Fruit fly (Drosophila melanogaster) whole organism, embryonic: Measurements from ENCODE around the gene tws.

Experiments
- Asciz ChIP-seq: fragments of 200-800 bp; sonication (Bioruptor generic); optimal IDR thresholded peaks from 2 replicates; lab custom pipeline; 2017; ENCODE audit warnings: missing biosample characterization, mild to moderate bottlenecking, missing genetic modification characterization, missing genetic modification reagents
- CG10979 ChIP-seq: fragments of 200-800 bp; sonication (Bioruptor generic); optimal IDR thresholded peaks from 2 replicates; lab custom pipeline; 2018; ENCODE audit warnings: missing biosample characterization, mild to moderate bottlenecking, missing genetic modification characterization, moderate library complexity
- CG11504 ChIP-seq: fragments of 200-800 bp; sonication (Bioruptor generic); optimal IDR thresholded peaks from 3 replicates; lab custom pipeline; 2019; ENCODE audit warnings: missing biosample characterization, mild to moderate bottlenecking, missing genetic modification characterization, moderate library complexity
- CG13287 ChIP-seq: fragments of 200-800 bp; sonication (Bioruptor generic); IDR thresholded peaks from 2 replicates; pipeline ENCODE4 v1.3.6; 2022; ENCODE audit warnings: missing biosample characterization, missing genetic modification characterization; ENCODE audit not compliant: partially characterized antibody
- CG15479 ChIP-seq: fragments of 200-800 bp; sonication (Bioruptor generic); optimal IDR thresholded peaks from 3 replicates; lab custom pipeline; 2019; ENCODE audit warnings: missing biosample characterization, mild to moderate bottlenecking, missing genetic modification characterization, moderate library complexity
- CG1603 ChIP-seq: fragments of 200-800 bp; sonication (Bioruptor generic); optimal IDR thresholded peaks from 2 replicates; lab custom pipeline; 2019; ENCODE audit warnings: missing biosample characterization, mild to moderate bottlenecking, missing genetic modification characterization, moderate library complexity
- CG17328 ChIP-seq: fragments of 200-800 bp; sonication (Bioruptor generic); IDR thresholded peaks from 2 replicates; pipeline ENCODE4 v1.3.6; 2022; ENCODE audit warnings: missing biosample characterization, missing genetic modification characterization
- CG18599 ChIP-seq: fragments of 200-800 bp; sonication (Bioruptor generic); optimal IDR thresholded peaks from 3 replicates; lab custom pipeline; 2017; ENCODE audit warnings: missing biosample characterization, missing genetic modification characterization, mild to moderate bottlenecking, moderate library complexity, missing genetic modification reagents
- CG18619 ChIP-seq: fragments of 200-800 bp; sonication (Bioruptor generic); optimal IDR thresholded peaks from 3 replicates; lab custom pipeline; 2017; ENCODE audit warnings: missing biosample characterization, mild to moderate bottlenecking, missing genetic modification characterization
- CG2199 ChIP-seq: fragments of 200-800 bp; sonication (Bioruptor generic); IDR thresholded peaks from 3 replicates; pipeline ENCODE4 v1.3.6; 2022; ENCODE audit warnings: missing biosample characterization, missing genetic modification characterization
- CG34224 ChIP-seq: fragments of 200-800 bp; sonication (Bioruptor generic); IDR thresholded peaks from 3 replicates; pipeline ENCODE4 v1.3.6; 2022; ENCODE audit warnings: missing biosample characterization, missing genetic modification characterization; ENCODE audit not compliant: partially characterized antibody
- CG6272 ChIP-seq: fragments of 200-800 bp; sonication (Bioruptor generic); IDR thresholded peaks from 2 replicates; pipeline ENCODE4 v1.3.6; 2022; ENCODE audit warnings: missing biosample characterization, missing genetic modification characterization
- CG6854 ChIP-seq: fragments of 200-800 bp; sonication (Bioruptor generic); optimal IDR thresholded peaks from 3 replicates; lab custom pipeline; 2017; ENCODE audit warnings: missing biosample characterization, mild to moderate bottlenecking, missing genetic modification characterization
- CG9437 ChIP-seq: fragments of 200-800 bp; sonication (Bioruptor generic); optimal IDR thresholded peaks from 2 replicates; lab custom pipeline; 2018; ENCODE audit warnings: missing biosample characterization, mild to moderate bottlenecking, missing genetic modification characterization
- CG9609 ChIP-seq: fragments of 200-800 bp; sonication (Bioruptor generic); optimal IDR thresholded peaks from 3 replicates; lab custom pipeline; 2016; ENCODE audit warnings: missing biosample characterization, missing genetic modification characterization
- CG9932 ChIP-seq: fragments of 200-800 bp; sonication (Bioruptor generic); IDR thresholded peaks from 2 replicates; pipeline ENCODE4 v1.3.6; 2022; ENCODE audit warnings: missing biosample characterization, missing genetic modification characterization
- CTCF ChIP-seq: fragments of 200-800 bp; sonication (Bioruptor generic); optimal IDR thresholded peaks from 2 replicates; lab custom pipeline; 2017; ENCODE audit warnings: missing biosample characterization, mild to moderate bottlenecking, missing genetic modification characterization, moderate library complexity
- Dek ChIP-seq: fragments of 200-800 bp; sonication (Bioruptor generic); optimal IDR thresholded peaks from 3 replicates; lab custom pipeline; 2019; ENCODE audit warnings: missing biosample characterization, mild to moderate bottlenecking, missing genetic modification characterization, moderate library complexity
- Doc2 ChIP-seq: fragments of 200-800 bp; sonication (Bioruptor generic); IDR thresholded peaks from 2 replicates; pipeline ENCODE4 v1.3.6; 2022; ENCODE audit warnings: missing biosample characterization, missing genetic modification characterization
- ERR ChIP-seq: fragments of 200-800 bp; sonication (Bioruptor generic); optimal IDR thresholded peaks from 2 replicates; lab custom pipeline; 2016; ENCODE audit warnings: missing biosample characterization, missing genetic modification characterization
- Ets65A ChIP-seq: fragments of 200-800 bp; sonication (Bioruptor generic); peaks from one replicate; lab custom pipeline; 2016; ENCODE audit warnings: missing biosample characterization, missing genetic modification characterization
- HHEX ChIP-seq: fragments of 200-800 bp; sonication (Bioruptor generic); optimal IDR thresholded peaks from 3 replicates; lab custom pipeline; 2017; ENCODE audit warnings: missing biosample characterization, mild to moderate bottlenecking, missing genetic modification characterization, missing genetic modification reagents
- Hsf ChIP-seq: fragments of 200-800 bp; sonication (Bioruptor generic); optimal IDR thresholded peaks from 3 replicates; lab custom pipeline; 2016; ENCODE audit warnings: missing biosample characterization, missing genetic modification characterization
- Jarid2 ChIP-seq: fragments of 200-800 bp; sonication (Bioruptor generic); optimal IDR thresholded peaks from 3 replicates; lab custom pipeline; 2017; ENCODE audit warnings: mild to moderate bottlenecking, missing biosample characterization, missing genetic modification reagents, missing genetic modification characterization
- Lpt ChIP-seq: fragments of >200 bp; optimal IDR thresholded peaks from 2 replicates; lab custom pipeline; 2018; ENCODE audit warnings: missing biosample characterization, missing genetic modification characterization
- MBD-R2 ChIP-seq: fragments of 200-800 bp; sonication (Bioruptor generic); IDR thresholded peaks from 2 replicates; pipeline ENCODE4 v1.3.6; 2022; ENCODE audit warnings: missing biosample characterization, missing genetic modification characterization
- PHDP ChIP-seq: fragments of 200-800 bp; sonication (Bioruptor generic); optimal IDR thresholded peaks from 3 replicates; lab custom pipeline; 2018; ENCODE audit warnings: missing biosample characterization, mild to moderate bottlenecking, missing genetic modification characterization, moderate library complexity
- Ptx1 ChIP-seq: fragments of 200-800 bp; sonication (Bioruptor generic); IDR thresholded peaks from 2 replicates; pipeline ENCODE4 v1.3.6; 2022; ENCODE audit warnings: missing biosample characterization, missing genetic modification characterization
- Ssrp ChIP-seq: fragments of 200-800 bp; sonication (Bioruptor generic); optimal IDR thresholded peaks from 2 replicates; lab custom pipeline; 2018; ENCODE audit warnings: missing biosample characterization, mild to moderate bottlenecking, missing genetic modification characterization, moderate library complexity
- Vsx1 ChIP-seq: fragments of 200-800 bp; sonication (Bioruptor generic); optimal IDR thresholded peaks from 2 replicates; lab custom pipeline; 2017; ENCODE audit warnings: missing biosample characterization, mild to moderate bottlenecking, missing genetic modification characterization, missing genetic modification reagents
- abd-A ChIP-seq: fragments of 200-800 bp; sonication (Bioruptor generic); optimal IDR thresholded peaks from 3 replicates; lab custom pipeline; 2019; ENCODE audit warnings: missing biosample characterization, mild to moderate bottlenecking, missing genetic modification characterization, moderate library complexity
- ato ChIP-seq: fragments of 200-800 bp; sonication (Bioruptor generic); IDR thresholded peaks from 2 replicates; pipeline ENCODE4 v1.3.6; 2022; ENCODE audit warnings: missing biosample characterization, missing genetic modification characterization; ENCODE audit not compliant: partially characterized antibody
- bigmax ChIP-seq: fragments of 200-800 bp; sonication (Bioruptor generic); optimal IDR thresholded peaks from 2 replicates; lab custom pipeline; 2018; ENCODE audit warnings: missing biosample characterization, mild to moderate bottlenecking, missing genetic modification characterization
- bsh ChIP-seq, 2 experiments: fragments of 200-800 bp; sonication (Bioruptor generic); optimal IDR thresholded peaks; 2 replicates each; lab custom pipeline; 2017 to 2018; ENCODE audit warnings: mild to moderate bottlenecking in 2 of 2, missing biosample characterization in 2 of 2, missing genetic modification characterization in 2 of 2, moderate library complexity in 1 of 2
- chinmo ChIP-seq: fragments of 200-800 bp; sonication (Bioruptor generic); IDR thresholded peaks from 4 replicates; pipeline ENCODE4 v1.3.6; 2022; ENCODE audit warnings: missing biosample characterization, missing genetic modification characterization; ENCODE audit not compliant: partially characterized antibody
- ci ChIP-seq: fragments of 200-800 bp; sonication (Bioruptor generic); IDR thresholded peaks from 3 replicates; pipeline ENCODE4 v1.3.6; 2022; ENCODE audit warnings: missing biosample characterization, missing genetic modification characterization
- crp ChIP-seq, 2 experiments: fragments of 200-800 bp; sonication (Bioruptor generic); optimal IDR thresholded peaks; 2 replicates in 1 of 2; 3 replicates in 1 of 2; lab custom pipeline; 2017; ENCODE audit warnings: missing biosample characterization in 2 of 2, missing genetic modification characterization in 2 of 2, mild to moderate bottlenecking in 1 of 2, moderate library complexity in 1 of 2
- disco-r ChIP-seq: fragments of 200-800 bp; sonication (Bioruptor generic); optimal IDR thresholded peaks from 2 replicates; lab custom pipeline; 2016; ENCODE audit warnings: missing biosample characterization, missing genetic modification characterization
- dpn ChIP-seq, 2 experiments: fragments of 200-800 bp; sonication (Bioruptor generic); optimal IDR thresholded peaks; 3 replicates each; lab custom pipeline; 2016; ENCODE audit warnings: missing biosample characterization in 2 of 2, missing genetic modification characterization in 2 of 2
- esg ChIP-seq: fragments of 200-800 bp; sonication (Bioruptor generic); conservative IDR thresholded peaks from 2 replicates; pipeline ENCODE4 v1.3.6; 2022; ENCODE audit warnings: missing biosample characterization, missing genetic modification characterization
- gcm2 ChIP-seq: fragments of 200-800 bp; sonication (Bioruptor generic); optimal IDR thresholded peaks from 2 replicates; lab custom pipeline; 2016; ENCODE audit warnings: missing biosample characterization, missing genetic modification characterization
- gsb ChIP-seq: fragments of 200-800 bp; sonication (Bioruptor generic); IDR thresholded peaks from 2 replicates; pipeline ENCODE4 v1.3.6; 2022; ENCODE audit warnings: missing biosample characterization, missing genetic modification characterization
- gsb-n ChIP-seq: fragments of 200-800 bp; sonication (Bioruptor generic); optimal IDR thresholded peaks from 3 replicates; lab custom pipeline; 2018; ENCODE audit warnings: missing biosample characterization, mild to moderate bottlenecking, missing genetic modification characterization
- hkb ChIP-seq, 2 experiments: fragments of 200-800 bp in 1 of 2; fragments of >200 bp in 1 of 2; sonication (Bioruptor generic) in 1 of 2; IDR thresholded peaks in 1 of 2; optimal IDR thresholded peaks in 1 of 2; 2 replicates each; pipeline versions ENCODE4 v1.3.6 to Lab custom; 2017 to 2022; ENCODE audit warnings: missing biosample characterization in 1 of 2, missing genetic modification characterization in 1 of 2
- lbe ChIP-seq: fragments of 200-800 bp; sonication (Bioruptor generic); optimal IDR thresholded peaks from 2 replicates; lab custom pipeline; 2016; ENCODE audit warnings: missing biosample characterization, mild to moderate bottlenecking, missing genetic modification characterization
- nerfin-1 ChIP-seq: fragments of 200-800 bp; sonication (Bioruptor generic); optimal IDR thresholded peaks from 3 replicates; lab custom pipeline; 2019; ENCODE audit warnings: missing biosample characterization, mild to moderate bottlenecking, missing genetic modification characterization, moderate library complexity
- pan ChIP-seq, 4 experiments: fragments of >200 bp in 3 of 4; fragments of 200-800 bp in 1 of 4; sonication (Bioruptor generic) in 1 of 4; optimal IDR thresholded peaks in 3 of 4; IDR thresholded peaks in 1 of 4; 2 replicates each; pipeline versions ENCODE4 v1.3.6 to Lab custom; 2017 to 2022; ENCODE audit warnings: missing biosample characterization in 2 of 4, missing genetic modification characterization in 2 of 4, mixed read lengths in 1 of 4
- sqz ChIP-seq: fragments of 200-800 bp; sonication (Bioruptor generic); optimal IDR thresholded peaks from 3 replicates; lab custom pipeline; 2018; ENCODE audit warnings: missing biosample characterization, mild to moderate bottlenecking, missing genetic modification characterization
- tio ChIP-seq: fragments of 200-800 bp; sonication (Bioruptor generic); optimal IDR thresholded peaks from 2 replicates; lab custom pipeline; 2017; ENCODE audit warnings: missing biosample characterization, missing genetic modification characterization, inconsistent platforms

The tws gene

DNA sequence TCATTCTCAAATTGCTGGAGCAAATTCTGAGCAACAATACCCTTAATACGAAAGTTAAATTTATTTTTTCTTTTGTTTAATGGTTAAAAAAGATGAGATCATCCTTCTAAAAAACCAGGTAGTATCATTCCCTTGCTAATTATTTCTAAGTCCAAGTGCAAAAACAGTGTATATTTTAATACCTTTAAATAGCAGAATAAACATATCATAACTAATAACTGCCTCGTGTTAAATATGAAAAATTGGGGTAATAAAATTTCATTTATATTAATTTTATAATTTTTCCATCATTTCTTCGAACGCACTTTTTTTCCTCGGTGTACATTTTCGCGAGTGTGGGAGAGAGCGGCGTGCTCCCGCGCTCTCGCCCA is 27.8 kb downstream of the tws start (continued):
- TF ChIP-seq nerfin-1 = no peak
- TF ChIP-seq CG11504 = peak; percentile 49
- TF ChIP-seq gsb (GFP tag; lab: Robert Waterston, UW) = no peak
- TF ChIP-seq CG18599 (GFP tag; lab: Kevin White, UChicago) = no peak
- TF ChIP-seq Hsf (GFP tag; lab: Kevin White, UChicago) = no peak
- TF ChIP-seq sqz (GFP tag; lab: Kevin White, UChicago) = no peak
- no peak for TF ChIP-seq disco-r
- peak; percentile 50 for TF ChIP-seq CG10979 (tag; lab: Kevin White, UChicago)
- TF ChIP-seq PHDP = peak; percentile 23
- TF ChIP-seq bsh (GFP tag; optimal IDR thresholded peaks at IDR 0.05; lab: Kevin White, UChicago) = peak in 1 of 2 experiments; percentile 37
- TF ChIP-seq Lpt (GFP tag; lab: Kevin White, UChicago) = no peak
- TF ChIP-seq ci (GFP tag; lab: Robert Waterston, UW) = no peak
- no peak for TF ChIP-seq CG2199 (GFP tag; lab: Robert Waterston, UW)
- TF ChIP-seq HHEX (GFP tag; lab: Kevin White, UChicago) = no peak
- no peak for TF ChIP-seq Asciz (GFP tag; lab: Kevin White, UChicago)
- 0 out of 2 replicates have a peak, but pooled peaks have one; percentile 8 for TF ChIP-seq Ptx1 (GFP tag; lab: Robert Waterston, UW)
- TF ChIP-seq Jarid2 (GFP tag; lab: Kevin White, UChicago) = no peak
- no peak for TF ChIP-seq hkb (optimal IDR thresholded peaks at IDR 0.05; lab: Kevin White, UChicago)
- TF ChIP-seq hkb (GFP tag; IDR thresholded peaks at IDR 0.05; lab: Robert Waterston, UW) = 0 out of 2 replicates have a peak, but pooled peaks have one; percentile 7
- no peak for TF ChIP-seq crp (GFP tag; optimal IDR thresholded peaks at IDR 0.05; lab: Kevin White, UChicago)
- TF ChIP-seq gcm2 (GFP tag; lab: Kevin White, UChicago) = no peak
- TF ChIP-seq Vsx1 (GFP tag; lab: Kevin White, UChicago) = no peak
- no peak for TF ChIP-seq dpn (GFP tag; optimal IDR thresholded peaks at IDR 0.05; lab: Kevin White, UChicago)
- TF ChIP-seq CG9609 (GFP tag; lab: Kevin White, UChicago) = no peak
- TF ChIP-seq Ssrp (tag; lab: Kevin White, UChicago) = no peak
- TF ChIP-seq CG17328 (GFP tag; lab: Robert Waterston, UW) = no peak
- TF ChIP-seq CG1603 (tag; lab: Kevin White, UChicago) = no peak
- TF ChIP-seq CG6854 (GFP tag; lab: Kevin White, UChicago) = no peak
- TF ChIP-seq tio (GFP tag; lab: Kevin White, UChicago) = peak; percentile 21
- TF ChIP-seq ERR (GFP tag; lab: Kevin White, UChicago) = no peak
- TF ChIP-seq CTCF = no peak
- no peak for TF ChIP-seq ato (GFP tag; lab: Robert Waterston, UW)
- no peak for TF ChIP-seq pan (optimal IDR thresholded peaks at IDR 0.05; lab: Kevin White, UChicago)
- TF ChIP-seq pan (GFP tag; optimal IDR thresholded peaks at IDR 0.05 in 1 of 2, IDR thresholded peaks at IDR 0.05 in 1 of 2) = peak in 1 of 2 experiments; percentile 7
- TF ChIP-seq CG18619 (GFP tag; lab: Kevin White, UChicago) = peak; percentile 22
- TF ChIP-seq CG9437 (GFP tag; lab: Kevin White, UChicago) = peak; percentile 26
- no peak for TF ChIP-seq Dek (tag; lab: Kevin White, UChicago)
- TF ChIP-seq MBD-R2 = no peak

DNA sequence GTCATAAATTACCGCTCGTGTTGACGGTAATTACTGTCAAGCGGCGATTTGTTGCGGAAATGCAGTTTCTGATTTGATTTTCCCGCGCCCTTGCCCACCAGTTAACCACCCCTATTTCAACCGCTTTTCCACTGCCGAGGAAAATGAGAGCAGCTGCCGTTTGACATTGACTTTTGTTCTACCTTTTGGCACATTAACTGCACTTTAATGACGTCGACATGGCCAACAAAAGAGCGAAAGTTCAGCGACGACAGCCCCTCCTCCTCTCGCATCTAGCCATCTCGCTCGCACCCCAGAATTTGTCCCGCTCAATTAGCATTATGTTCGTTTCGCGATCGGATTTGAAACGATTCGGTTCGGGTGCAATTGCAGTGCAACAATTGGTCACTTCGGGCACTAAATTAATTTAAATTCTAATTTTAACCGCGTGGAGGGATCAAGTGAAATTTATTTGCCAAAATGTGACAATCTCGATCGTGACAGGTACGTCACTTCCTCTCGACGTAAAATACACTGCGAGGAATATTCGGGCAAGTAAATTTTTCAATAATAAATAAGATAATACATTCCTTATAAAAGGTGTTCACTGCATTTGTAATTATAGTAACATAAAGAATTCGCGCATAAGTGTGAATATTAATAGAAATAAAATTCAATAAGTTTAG is 28.3 kb downstream of the tws start:
- TF ChIP-seq bigmax = no peak
- TF ChIP-seq CG6272 (GFP tag; lab: Robert Waterston, UW) = no peak
- no peak for TF ChIP-seq CG13287 (GFP tag; lab: Robert Waterston, UW)
- 0 out of 4 replicates have a peak, but pooled peaks have one; percentile 8 for TF ChIP-seq chinmo (GFP tag; lab: Robert Waterston, UW)
- no peak for TF ChIP-seq Ets65A (GFP tag; lab: Kevin White, UChicago)
- no peak for TF ChIP-seq CG9932
- TF ChIP-seq abd-A (tag; lab: Kevin White, UChicago) = no peak
- no peak for TF ChIP-seq Doc2 (GFP tag; lab: Robert Waterston, UW)
- TF ChIP-seq esg = no peak
- peak; percentile 68 for TF ChIP-seq gsb-n
- TF ChIP-seq CG15479 (GFP tag; lab: Kevin White, UChicago) = peak; percentile 58
- TF ChIP-seq lbe = no peak
- TF ChIP-seq CG34224 (GFP tag; lab: Robert Waterston, UW) = no peak
